Fruit fly (Drosophila melanogaster): Measurements from ENCODE around the gene CG13021.

CG13021 gene

DNA sequence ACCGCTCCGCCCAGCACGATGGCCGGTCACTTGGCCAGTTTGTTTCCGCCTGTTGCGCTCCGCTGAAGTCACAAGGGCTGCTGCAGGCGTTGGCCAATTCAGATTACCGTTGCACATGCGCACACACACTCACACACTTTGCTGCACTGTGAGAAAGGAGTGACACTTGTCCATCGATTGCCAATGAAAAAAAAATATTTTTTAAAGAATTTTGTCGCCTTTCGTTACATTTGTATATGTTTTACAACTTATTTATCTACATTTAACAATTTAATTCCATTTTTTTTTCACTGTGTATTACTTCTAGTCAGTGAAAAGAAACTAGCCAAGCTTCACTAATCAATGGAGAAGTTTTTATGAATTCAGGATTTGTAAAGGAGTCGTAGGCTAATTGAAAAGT is 38.1 kb upstream of the CG13021 start (continued):
- TF ChIP-seq eg (GFP tag; IDR thresholded peaks at IDR 0.05) (peak; percentile 77), Lpt (GFP tag; optimal IDR thresholded peaks at IDR 0.05) (peak; percentile 63), CG11294 (GFP tag; IDR thresholded peaks at IDR 0.05) (peak; percentile 49; the same call in 1 of the 2 replicates), CG6276 (GFP tag; optimal IDR thresholded peaks at IDR 0.05) (peak; percentile 72), Sox102F (GFP tag; optimal IDR thresholded peaks at IDR 0.05) (peak; percentile 80), CG6854 (GFP tag; optimal IDR thresholded peaks at IDR 0.05) (no peak), CG1621 (tag; optimal IDR thresholded peaks at IDR 0.05) (peak; percentile 57), CG8319 (GFP tag; optimal IDR thresholded peaks at IDR 0.05) (peak; percentile 48), fkh (GFP tag; optimal IDR thresholded peaks at IDR 0.05) (no peak), Ets96B (tag; optimal IDR thresholded peaks at IDR 0.05) (peak; percentile 61), CG11762 (GFP tag; optimal IDR thresholded peaks at IDR 0.05; ENCODE audit: insufficient read depth) (peak; percentile 64), CG8632 (GFP tag; optimal IDR thresholded peaks at IDR 0.05) (peak; percentile 68), CG3032 (tag; optimal IDR thresholded peaks at IDR 0.05) (peak; percentile 66), dsx (GFP tag; optimal IDR thresholded peaks at IDR 0.05; ENCODE audit: poor library complexity, severe bottlenecking) (peak; percentile 50), dac (GFP tag; optimal IDR thresholded peaks at IDR 0.05) (peak; percentile 63), Sox14 (GFP tag; optimal IDR thresholded peaks at IDR 0.05) (peak; percentile 75), OdsH (GFP tag; optimal IDR thresholded peaks at IDR 0.05) (peak; percentile 78), Eip93F (GFP tag; optimal IDR thresholded peaks at IDR 0.05) (no peak)

DNA sequence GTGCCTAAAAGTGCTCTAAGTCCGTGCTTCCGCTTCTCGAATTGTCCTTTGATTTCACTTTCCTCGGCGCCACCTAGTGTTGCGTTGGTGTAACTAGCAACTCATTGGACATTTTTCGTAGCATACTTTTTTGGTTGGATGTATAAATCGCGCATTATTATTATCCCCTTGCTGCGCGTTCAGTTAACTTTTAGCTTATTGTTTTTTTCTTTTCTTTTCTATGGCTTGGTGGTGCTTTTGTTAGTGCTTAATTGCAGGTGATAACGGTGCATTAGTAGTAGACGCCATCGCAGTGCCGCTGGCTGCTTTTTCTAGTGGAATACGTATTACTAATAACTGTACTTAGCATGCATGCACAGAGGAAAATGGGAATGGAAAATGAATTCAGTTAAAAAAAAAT is 33.1 kb upstream of the CG13021 start:
- TF ChIP-seq pdm3 (GFP tag; optimal IDR thresholded peaks at IDR 0.05) = no peak
- TF ChIP-seq eg (GFP tag; IDR thresholded peaks at IDR 0.05) = peak; percentile 46; the same call in 1 of the 3 replicates

DNA sequence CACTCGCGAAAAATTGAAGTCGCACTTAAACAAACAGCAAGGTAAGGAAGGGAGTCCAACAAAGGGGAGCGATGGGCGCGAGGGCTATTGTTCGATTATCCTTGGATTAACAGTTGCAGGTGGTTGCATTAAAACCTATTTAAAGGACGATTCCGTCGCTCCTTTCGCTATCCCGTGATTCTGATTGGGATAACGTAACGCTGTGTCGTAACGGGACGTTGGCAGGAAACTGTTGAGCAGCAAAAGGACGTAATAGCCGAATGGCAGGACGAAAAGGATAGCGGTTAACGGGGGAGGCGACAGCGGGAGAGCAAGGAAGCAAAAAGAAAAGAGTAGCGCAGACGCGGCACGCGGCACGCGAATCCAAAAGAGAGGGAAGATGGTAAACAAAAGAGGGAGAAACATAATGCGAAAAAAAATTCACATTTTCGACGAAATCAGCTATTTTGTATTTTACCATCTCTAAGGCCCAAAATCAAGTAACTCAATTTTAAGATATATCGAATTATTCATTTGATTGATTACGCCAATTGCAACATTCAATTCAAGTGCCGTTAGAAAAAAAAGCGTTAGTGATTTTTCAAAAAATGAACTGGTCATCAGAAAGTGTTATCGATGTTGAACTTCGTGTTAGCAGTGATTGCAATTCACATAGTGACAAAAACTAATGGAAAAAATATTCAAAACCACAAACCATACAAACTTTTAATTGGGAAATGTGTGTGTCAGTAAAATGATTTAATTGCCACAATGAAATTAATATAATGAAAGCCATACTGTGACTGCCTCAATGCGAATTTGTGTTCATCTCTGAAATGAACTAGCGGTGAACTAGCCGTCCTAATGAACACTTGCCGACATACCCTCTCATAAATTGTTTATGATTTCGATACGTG is 31.7 kb upstream of the CG13021 start, which contains the start of the genes CG10804 and CG10802:
Gene CG10804, minus strand, starts transcription at position 204 of the 896 bp plus-strand sequence.
Gene CG10802, plus strand, starts transcription at position 847 of the 896 bp plus-strand sequence.
- peak; percentile 28; the same call in 1 of the 2 replicates for TF ChIP-seq CG11294 (GFP tag; IDR thresholded peaks at IDR 0.05)
- peak; percentile 86 for TF ChIP-seq CG31627 (GFP tag; optimal IDR thresholded peaks at IDR 0.05)
- no peak for TF ChIP-seq CG1621 (tag; optimal IDR thresholded peaks at IDR 0.05)
- peak; percentile 76 for TF ChIP-seq CG10631 (GFP tag; optimal IDR thresholded peaks at IDR 0.05)
- peak; percentile 62 for TF ChIP-seq CG15336 (GFP tag; IDR thresholded peaks at IDR 0.05)
- no peak for TF ChIP-seq CG16779 (tag; optimal IDR thresholded peaks at IDR 0.05)
- TF ChIP-seq esn (GFP tag; optimal IDR thresholded peaks at IDR 0.05) = peak; percentile 77
- 0 out of 3 replicates have a peak, but pooled peaks have one; percentile 33 for TF ChIP-seq CG8119 (GFP tag; IDR thresholded peaks at IDR 0.05)
- TF ChIP-seq pdm3 (GFP tag; optimal IDR thresholded peaks at IDR 0.05) = peak; percentile 80
- peak; percentile 87 for TF ChIP-seq Hr39 (GFP tag; optimal IDR thresholded peaks at IDR 0.05)
- peak; percentile 55 for TF ChIP-seq Lpt (GFP tag; optimal IDR thresholded peaks at IDR 0.05)
- TF ChIP-seq Sox15 (GFP tag; optimal IDR thresholded peaks at IDR 0.05) = peak; percentile 58
- TF ChIP-seq Eip78C (GFP tag) = peak; percentile 83
- no peak for TF ChIP-seq CG7368 (GFP tag; optimal IDR thresholded peaks at IDR 0.05)
- TF ChIP-seq spab (GFP tag; optimal IDR thresholded peaks at IDR 0.05) = no peak
- TF ChIP-seq eg (GFP tag; IDR thresholded peaks at IDR 0.05) = peak; percentile 91
- peak; percentile 20 for TF ChIP-seq CG8632 (GFP tag; optimal IDR thresholded peaks at IDR 0.05)
- TF ChIP-seq Ets21C (GFP tag; optimal IDR thresholded peaks at IDR 0.05) = peak; percentile 80
- peak; percentile 75 for TF ChIP-seq acj6 (GFP tag; optimal IDR thresholded peaks at IDR 0.05)
- peak; percentile 65 for TF ChIP-seq CG3919 (GFP tag; optimal IDR thresholded peaks at IDR 0.05)
- TF ChIP-seq CG9139 (GFP tag; optimal IDR thresholded peaks at IDR 0.05) = no peak
- TF ChIP-seq ss (GFP tag; optimal IDR thresholded peaks at IDR 0.05) = no peak
- peak; percentile 54 for TF ChIP-seq Hr38 (GFP tag; optimal IDR thresholded peaks at IDR 0.05)
- no peak for TF ChIP-seq dsx (GFP tag; optimal IDR thresholded peaks at IDR 0.05; ENCODE audit: poor library complexity, severe bottlenecking)
- TF ChIP-seq CG11762 (GFP tag; optimal IDR thresholded peaks at IDR 0.05; ENCODE audit: insufficient read depth) = peak; percentile 17
- TF ChIP-seq CG4318 (GFP tag; optimal IDR thresholded peaks at IDR 0.05) = no peak
- TF ChIP-seq CG6163 (GFP tag; IDR thresholded peaks at IDR 0.05) = peak; percentile 74
- peak; percentile 79 for TF ChIP-seq cyc (GFP tag; optimal IDR thresholded peaks at IDR 0.05)
- no peak for TF ChIP-seq net (GFP tag; optimal IDR thresholded peaks at IDR 0.05)
- TF ChIP-seq vri (GFP tag; optimal IDR thresholded peaks at IDR 0.05) = no peak
- TF ChIP-seq fd59A (GFP tag; optimal IDR thresholded peaks at IDR 0.05) = peak; percentile 19
- TF ChIP-seq CG34406 (GFP tag; optimal IDR thresholded peaks at IDR 0.05) = peak; percentile 41
- TF ChIP-seq fd85E (GFP tag; optimal IDR thresholded peaks at IDR 0.05) = no peak
- TF ChIP-seq CG11902 (GFP tag; optimal IDR thresholded peaks at IDR 0.05) = peak; percentile 57
- no peak for TF ChIP-seq CG6276 (GFP tag; optimal IDR thresholded peaks at IDR 0.05)
